Worm (Caenorhabditis elegans) whole organism, L4 larva: Measurements from ENCODE around the gene ssr-2.

Experiments
- F10B5.3 ChIP-seq: sonication (generic microtip); optimal IDR thresholded peaks from 2 replicates; lab custom pipeline; 2016; ENCODE audit warnings: mild to moderate bottlenecking, missing genetic modification characterization, missing compliant biosample characterization
- F26F4.8 ChIP-seq: fragments of 200-800 bp; sonication (Bioruptor generic); conservative IDR thresholded peaks from 2 replicates; pipeline ENCODE4 v1.3.6; 2022; ENCODE audit warnings: missing genetic modification characterization, missing compliant biosample characterization
- F37D6.2 ChIP-seq: sonication (generic microtip); optimal IDR thresholded peaks from 2 replicates; lab custom pipeline; 2016; ENCODE audit warnings: mild to moderate bottlenecking, missing genetic modification characterization, missing compliant biosample characterization
- R02D3.7 ChIP-seq: fragments of 150-350 bp; sonication (generic microtip); optimal IDR thresholded peaks from 3 replicates; lab custom pipeline; 2014; ENCODE audit warnings: missing biosample characterization, missing genetic modification characterization
- T20F7.1 ChIP-seq: fragments of 200-800 bp; sonication (Bioruptor generic); optimal IDR thresholded peaks from 2 replicates; lab custom pipeline; 2018; ENCODE audit warnings: mild to moderate bottlenecking, missing genetic modification characterization, missing compliant biosample characterization
- ceh-32 ChIP-seq: sonication (generic microtip); optimal IDR thresholded peaks from 2 replicates; lab custom pipeline; 2016; ENCODE audit warnings: mild to moderate bottlenecking, missing genetic modification characterization, missing compliant biosample characterization; ENCODE audit not compliant: poor library complexity
- ceh-44 ChIP-seq: fragments of 200-800 bp; sonication (Bioruptor generic); IDR thresholded peaks from 2 replicates; pipeline ENCODE4 v1.3.6; 2022; ENCODE audit warnings: missing genetic modification reagents, missing genetic modification characterization, missing compliant biosample characterization
- ces-1 ChIP-seq: fragments of 150-350 bp; sonication (generic microtip); optimal IDR thresholded peaks from 4 replicates; lab custom pipeline; 2014; ENCODE audit warnings: missing biosample characterization, missing genetic modification reagents, missing genetic modification characterization
- cey-2 ChIP-seq: sonication (generic microtip); optimal IDR thresholded peaks from 3 replicates; lab custom pipeline; 2017; ENCODE audit warnings: missing genetic modification characterization, mild to moderate bottlenecking, missing compliant biosample characterization, antibody characterized with exemption, borderline replicate concordance; ENCODE audit not compliant: insufficient read depth
- ctbp-1 ChIP-seq: fragments of 200-800 bp; sonication (Bioruptor generic); IDR thresholded peaks from 2 replicates; pipeline ENCODE4 v1.3.6; 2022; ENCODE audit warnings: missing genetic modification reagents, missing genetic modification characterization, missing compliant biosample characterization
- daf-16 ChIP-seq, 3 experiments: sonication (generic microtip); optimal IDR thresholded peaks; 2 replicates each; lab custom pipeline; 2016 to 2017; ENCODE audit warnings: missing genetic modification characterization in 3 of 3, missing genetic modification reagents in 3 of 3, mild to moderate bottlenecking in 2 of 3, missing compliant biosample characterization in 2 of 3, missing biosample characterization in 1 of 3, moderate library complexity in 1 of 3
- dmd-6 ChIP-seq: fragments of 200-800 bp; sonication (Bioruptor generic); IDR thresholded peaks from 2 replicates; pipeline ENCODE4 v1.3.6; 2022; ENCODE audit warnings: missing genetic modification reagents, missing genetic modification characterization, missing compliant biosample characterization
- dmd-9 ChIP-seq: fragments of 200-800 bp; sonication (Bioruptor generic); IDR thresholded peaks from 2 replicates; pipeline ENCODE4 v1.3.6; 2022; ENCODE audit warnings: missing genetic modification reagents, missing genetic modification characterization, missing compliant biosample characterization
- dve-1 ChIP-seq: sonication (generic microtip); optimal IDR thresholded peaks from 2 replicates; lab custom pipeline; 2017; ENCODE audit warnings: antibody characterized with exemption, mild to moderate bottlenecking, missing genetic modification characterization, missing compliant biosample characterization; ENCODE audit not compliant: insufficient read depth
- egl-43 ChIP-seq: fragments of 200-800 bp; sonication (Bioruptor generic); IDR thresholded peaks from 2 replicates; pipeline ENCODE4 v1.3.6; 2022; ENCODE audit warnings: missing genetic modification reagents, missing genetic modification characterization, missing compliant biosample characterization
- fkh-10 ChIP-seq: fragments of 150-350 bp; optimal IDR thresholded peaks from 2 replicates; lab custom pipeline; 2014; ENCODE audit warnings: missing biosample characterization, missing genetic modification reagents, missing genetic modification characterization
- hif-1 ChIP-seq, 2 experiments: sonication (generic microtip); optimal IDR thresholded peaks; 2 replicates each; lab custom pipeline; 2016 to 2017; ENCODE audit warnings: missing compliant biosample characterization in 2 of 2, missing genetic modification characterization in 2 of 2, missing genetic modification reagents in 2 of 2, missing genotype in 2 of 2, mild to moderate bottlenecking in 1 of 2
- hlh-30 ChIP-seq: sonication (generic microtip); optimal IDR thresholded peaks from 2 replicates; lab custom pipeline; 2017; ENCODE audit warnings: antibody characterized with exemption, mild to moderate bottlenecking, missing genetic modification characterization, missing compliant biosample characterization; ENCODE audit not compliant: insufficient read depth
- hmg-1.1 ChIP-seq: fragments of 200-800 bp; sonication (Bioruptor generic); IDR thresholded peaks from 2 replicates; pipeline ENCODE4 v1.3.6; 2022; ENCODE audit warnings: missing genetic modification reagents, missing genetic modification characterization, missing compliant biosample characterization
- jun-1 ChIP-seq: fragments of 150-350 bp; optimal IDR thresholded peaks from 2 replicates; lab custom pipeline; 2014; ENCODE audit warnings: missing biosample characterization, missing genetic modification reagents, missing genetic modification characterization
- lin-1 ChIP-seq: fragments of 200-800 bp; sonication (Bioruptor generic); IDR thresholded peaks from 2 replicates; pipeline ENCODE4 v1.3.6; 2022; ENCODE audit warnings: missing genetic modification reagents, missing genetic modification characterization, missing compliant biosample characterization
- lin-15B ChIP-seq: fragments of 150-350 bp; sonication (generic microtip); optimal IDR thresholded peaks from 3 replicates; lab custom pipeline; 2014; ENCODE audit warnings: missing biosample characterization, missing genetic modification characterization
- lsy-2 ChIP-seq, 2 experiments: fragments of 150-350 bp in 1 of 2; sonication (generic microtip) in 1 of 2; optimal IDR thresholded peaks; 2 replicates each; lab custom pipeline; 2014 to 2017; ENCODE audit warnings: missing biosample characterization in 2 of 2, missing genetic modification characterization in 2 of 2
- madf-5 ChIP-seq, 2 experiments: fragments of 200-800 bp; sonication (Bioruptor generic); IDR thresholded peaks; 2 replicates each; pipeline ENCODE4 v1.3.6; 2022; ENCODE audit warnings: missing compliant biosample characterization in 2 of 2, missing genetic modification characterization in 2 of 2
- madf-9 ChIP-seq: fragments of 200-800 bp; sonication (Bioruptor generic); conservative IDR thresholded peaks from 2 replicates; pipeline ENCODE4 v1.3.6; 2022; ENCODE audit warnings: missing genetic modification reagents, missing genetic modification characterization, missing compliant biosample characterization
- mdl-1 ChIP-seq, 2 experiments: fragments of 150-350 bp in 1 of 2; sonication (generic microtip) in 1 of 2; optimal IDR thresholded peaks; 2 replicates each; lab custom pipeline; 2014 to 2017; ENCODE audit warnings: missing biosample characterization in 2 of 2, missing genetic modification characterization in 2 of 2
- mdt-29 ChIP-seq: fragments of 200-800 bp; sonication (Bioruptor generic); IDR thresholded peaks from 2 replicates; pipeline ENCODE4 v1.3.6; 2022; ENCODE audit warnings: missing genetic modification reagents, missing genetic modification characterization, missing compliant biosample characterization
- mep-1 ChIP-seq: fragments of 150-350 bp; sonication (generic microtip); optimal IDR thresholded peaks from 3 replicates; lab custom pipeline; 2014; ENCODE audit warnings: missing biosample characterization, missing genetic modification characterization
- mes-2 ChIP-seq: sonication (generic microtip); optimal IDR thresholded peaks from 2 replicates; lab custom pipeline; 2016; ENCODE audit warnings: missing genotype, mild to moderate bottlenecking, missing genetic modification characterization, missing compliant biosample characterization; ENCODE audit not compliant: poor library complexity, severe bottlenecking
- mxl-2 ChIP-seq: fragments of 200-800 bp; sonication (Bioruptor generic); conservative IDR thresholded peaks from 2 replicates; pipeline ENCODE4 v1.3.6; 2022; ENCODE audit warnings: missing genetic modification reagents, missing genetic modification characterization, missing compliant biosample characterization
- nhr-11 ChIP-seq: fragments of 150-350 bp; optimal IDR thresholded peaks from 2 replicates; lab custom pipeline; 2014; ENCODE audit warnings: missing biosample characterization, missing genetic modification characterization
- nhr-237 ChIP-seq: sonication (generic microtip); optimal IDR thresholded peaks from 2 replicates; lab custom pipeline; 2017; ENCODE audit warnings: missing biosample characterization, missing genetic modification characterization
- nhr-42 ChIP-seq: fragments of 200-800 bp; sonication (Bioruptor generic); IDR thresholded peaks from 2 replicates; pipeline ENCODE4 v1.3.6; 2022; ENCODE audit warnings: missing genetic modification characterization, missing compliant biosample characterization
- pha-4 ChIP-seq, 2 experiments: fragments of 150-350 bp in 1 of 2; fragments of 200-800 bp in 1 of 2; sonication (Bioruptor generic) in 1 of 2; IDR thresholded peaks in 1 of 2; optimal IDR thresholded peaks in 1 of 2; 2 replicates each; pipeline versions ENCODE4 v1.3.6 to Lab custom; 2014 to 2022; ENCODE audit warnings: missing genetic modification characterization in 2 of 2, missing genetic modification reagents in 2 of 2, missing biosample characterization in 1 of 2, missing compliant biosample characterization in 1 of 2
- rbr-2 ChIP-seq: sonication (generic microtip); optimal IDR thresholded peaks from 2 replicates; lab custom pipeline; 2016; ENCODE audit warnings: missing genotype, missing genetic modification characterization, missing compliant biosample characterization
- snpc-1.2 ChIP-seq: fragments of 200-800 bp; sonication (Bioruptor generic); IDR thresholded peaks from 2 replicates; pipeline ENCODE4 v1.3.6; 2022; ENCODE audit warnings: missing genetic modification reagents, missing genetic modification characterization, missing compliant biosample characterization
- spr-1 ChIP-seq: sonication (generic microtip); optimal IDR thresholded peaks from 2 replicates; lab custom pipeline; 2016; ENCODE audit warnings: mild to moderate bottlenecking, missing genetic modification characterization, missing compliant biosample characterization
- tag-97 ChIP-seq: fragments of 200-800 bp; sonication (Bioruptor generic); IDR thresholded peaks from 2 replicates; pipeline ENCODE4 v1.3.6; 2022; ENCODE audit warnings: missing genetic modification characterization, missing compliant biosample characterization
- unc-62 ChIP-seq, 3 experiments: fragments of 150-350 bp in 1 of 3; sonication (generic microtip); optimal IDR thresholded peaks in 2 of 3; peaks in 1 of 3; 1 replicate in 1 of 3; 2 replicates in 2 of 3; lab custom pipeline; 2014 to 2017; ENCODE audit warnings: missing biosample characterization in 3 of 3, missing genetic modification characterization in 3 of 3, missing genetic modification reagents in 3 of 3, missing genotype in 1 of 3
- zfp-2 ChIP-seq: sonication (generic microtip); optimal IDR thresholded peaks from 2 replicates; lab custom pipeline; 2016; ENCODE audit warnings: mild to moderate bottlenecking, missing genetic modification characterization, missing compliant biosample characterization
- zip-11 ChIP-seq: fragments of 200-800 bp; sonication (Bioruptor generic); IDR thresholded peaks from 2 replicates; pipeline ENCODE4 v1.3.6; 2022; ENCODE audit warnings: missing genetic modification characterization, missing compliant biosample characterization
- zip-2 ChIP-seq: fragments of 150-350 bp; optimal IDR thresholded peaks from 2 replicates; lab custom pipeline; 2014; ENCODE audit warnings: missing biosample characterization, missing genetic modification characterization

The ssr-2 gene

ce11 chrX:2818899-2819298 is 8.7 kb downstream of the ssr-2 start:
- TF ChIP-seq ces-1 (no peak), nhr-11 (tag; lab: Kevin White, UChicago) (peak; percentile 35)

- TF ChIP-seq lsy-2 (tag; optimal IDR thresholded peaks at IDR 0.05; lab: Kevin White, UChicago): no peak
- peak; percentile 63 for TF ChIP-seq hlh-30 (tag; lab: Kevin White, UChicago)
- no peak for TF ChIP-seq lin-15B
- no peak for TF ChIP-seq egl-43 (GFP tag; lab: Robert Waterston, UW)
- TF ChIP-seq lin-1: no peak
- peak in 1 of 2 experiments; percentile 19 for TF ChIP-seq mdl-1 (tag; optimal IDR thresholded peaks at IDR 0.05; lab: Kevin White, UChicago)
- no peak for TF ChIP-seq tag-97 (GFP tag; lab: Robert Waterston, UW)
- peak; percentile 55 for TF ChIP-seq fkh-10 (GFP tag; lab: Kevin White, UChicago)
- TF ChIP-seq zfp-2 (tag; lab: Kevin White, UChicago): no peak
- no peak for TF ChIP-seq unc-62 (GFP tag; optimal IDR thresholded peaks at IDR 0.05 in 1 of 2; lab: Kevin White, UChicago)
- TF ChIP-seq unc-62 (tag; optimal IDR thresholded peaks at IDR 0.05; lab: Kevin White, UChicago): no peak
- no peak for TF ChIP-seq snpc-1.2 (GFP tag; lab: Robert Waterston, UW)
- no peak for TF ChIP-seq nhr-237 (tag; lab: Kevin White, UChicago)
- TF ChIP-seq spr-1 (tag; lab: Kevin White, UChicago): no peak
- no peak for TF ChIP-seq daf-16 (GFP tag; optimal IDR thresholded peaks at IDR 0.05; lab: Kevin White, UChicago)
- peak; percentile 18 for TF ChIP-seq daf-16 (tag; optimal IDR thresholded peaks at IDR 0.05; lab: Kevin White, UChicago)
- peak; percentile 11 for TF ChIP-seq mep-1 (tag; lab: Kevin White, UChicago)
- no peak for TF ChIP-seq ctbp-1 (GFP tag; lab: Robert Waterston, UW)
- TF ChIP-seq mxl-2 (GFP tag; lab: Robert Waterston, UW): no peak
- peak; percentile 51 for TF ChIP-seq dve-1
- TF ChIP-seq mdt-29 (GFP tag; lab: Robert Waterston, UW): no peak
- TF ChIP-seq rbr-2 (tag; lab: Kevin White, UChicago): no peak
- no peak for TF ChIP-seq madf-5 (GFP tag; IDR thresholded peaks at IDR 0.05; lab: Robert Waterston, UW)
- no peak for TF ChIP-seq cey-2 (tag; lab: Kevin White, UChicago)
- TF ChIP-seq ceh-32 (tag; lab: Kevin White, UChicago): no peak
- TF ChIP-seq, all 104 proteins: peak for 6
Measured at ce11 chrX:2814097-2814720, 13.3 kb downstream of the ssr-2 start, which contains the start of gene C14A11.6. C14A11.6 (minus strand) TSS chrX:2814147.

ce11 chrX:2809611-2810010 is 17.9 kb downstream of the ssr-2 start, which contains the start of gene C14A11.9:
C14A11.9 (minus strand) TSS chrX:2809637.
- TF ChIP-seq mep-1 (tag; lab: Kevin White, UChicago) (peak; percentile 96), hlh-30 (tag; lab: Kevin White, UChicago) (peak; percentile 83), mes-2 (tag; lab: Kevin White, UChicago) (peak; percentile 91), zfp-2 (tag; lab: Kevin White, UChicago) (no peak), dmd-9 (GFP tag; lab: Robert Waterston, UW) (peak; percentile 58; the same call in 1 of the 2 replicates), nhr-42 (peak; percentile 90), daf-16 (GFP tag; optimal IDR thresholded peaks at IDR 0.05; lab: Kevin White, UChicago) (peak in 1 of 2 experiments; percentile 82), daf-16 (tag; optimal IDR thresholded peaks at IDR 0.05; lab: Kevin White, UChicago) (peak; percentile 80), madf-9 (peak; percentile 51; the same call in 1 of the 2 replicates), F10B5.3 (tag; lab: Kevin White, UChicago) (peak; percentile 77), zip-11 (GFP tag; lab: Robert Waterston, UW) (no peak), madf-5 (GFP tag; IDR thresholded peaks at IDR 0.05; lab: Robert Waterston, UW) (no peak), ceh-44 (GFP tag; lab: Robert Waterston, UW) (0 out of 2 replicates have a peak, but pooled peaks have one; percentile 22), F37D6.2 (tag; lab: Kevin White, UChicago) (peak; percentile 89), F26F4.8 (GFP tag; lab: Robert Waterston, UW) (no peak), pha-4 (GFP tag; IDR thresholded peaks at IDR 0.05; lab: Robert Waterston, UW) (peak; percentile 85), pha-4 (tag; optimal IDR thresholded peaks at IDR 0.05; lab: Kevin White, UChicago) (no peak), nhr-237 (tag; lab: Kevin White, UChicago) (no peak), dmd-6 (peak; percentile 88), R02D3.7 (tag; lab: Kevin White, UChicago) (no peak), T20F7.1 (GFP tag; lab: Kevin White, UChicago) (peak; percentile 49), tag-97 (GFP tag; lab: Robert Waterston, UW) (no peak), zip-2 (tag; lab: Kevin White, UChicago) (peak; percentile 35), dve-1 (peak; percentile 94), jun-1 (tag; lab: Kevin White, UChicago) (peak; percentile 79), hif-1 (tag; optimal IDR thresholded peaks at IDR 0.05; lab: Kevin White, UChicago) (peak; percentile 32 to 82), hmg-1.1 (GFP tag; lab: Robert Waterston, UW) (peak; percentile 95)
